Worm (Caenorhabditis elegans): Measurements from ENCODE around the gene B0034.2.
A peak's percentile ranks its signal among the peaks of the same experiment; 100 is the strongest.

The B0034.2 gene

ce11 chrII:5913897-5914296 is 30.3 kb downstream of the B0034.2 start:
- TF ChIP-seq F13H6.1 (tag; optimal IDR thresholded peaks at IDR 0.05): no peak
- TF ChIP-seq aly-2 (tag; optimal IDR thresholded peaks at IDR 0.05): no peak
- no peak for TF ChIP-seq skn-1 (tag; optimal IDR thresholded peaks at IDR 0.05)
- TF ChIP-seq lin-39 (tag; optimal IDR thresholded peaks at IDR 0.05): no peak
- TF ChIP-seq egl-27 (tag; optimal IDR thresholded peaks at IDR 0.05): no peak
- TF ChIP-seq gmeb-1 (tag; optimal IDR thresholded peaks at IDR 0.05): peak; percentile 16
- no peak for TF ChIP-seq mbf-1 (tag; optimal IDR thresholded peaks at IDR 0.05)
- TF ChIP-seq ztf-4 (tag; optimal IDR thresholded peaks at IDR 0.05): no peak
- no peak for TF ChIP-seq zag-1 (tag; optimal IDR thresholded peaks at IDR 0.05)
- TF ChIP-seq nhr-10 (tag; optimal IDR thresholded peaks at IDR 0.05): no peak
- peak; percentile 50 for TF ChIP-seq fos-1 (tag; optimal IDR thresholded peaks at IDR 0.05)
- TF ChIP-seq crh-2 (tag; optimal IDR thresholded peaks at IDR 0.05): peak; percentile 9
- TF ChIP-seq peb-1 (tag; optimal IDR thresholded peaks at IDR 0.05): no peak
- no peak for TF ChIP-seq elt-1 (tag; optimal IDR thresholded peaks at IDR 0.05)
- no peak for TF ChIP-seq mdl-1 (tag; optimal IDR thresholded peaks at IDR 0.05)

ce11 chrII:5911939-5912523 is 32.1 kb downstream of the B0034.2 start:
- TF ChIP-seq unc-39 (tag; optimal IDR thresholded peaks at IDR 0.05) (no peak), crh-2 (tag; optimal IDR thresholded peaks at IDR 0.05) (peak; percentile 68), lin-11 (tag; optimal IDR thresholded peaks at IDR 0.05) (no peak), sma-3 (GFP tag; optimal IDR thresholded peaks at IDR 0.05) (peak; percentile 9), nhr-129 (tag; optimal IDR thresholded peaks at IDR 0.05) (peak; percentile 40), dmd-4 (tag; optimal IDR thresholded peaks at IDR 0.05) (no peak), fos-1 (tag; optimal IDR thresholded peaks at IDR 0.05) (peak; percentile 98), sma-9 (GFP tag; optimal IDR thresholded peaks at IDR 0.05) (peak; percentile 49), sma-9 (tag; optimal IDR thresholded peaks at IDR 0.05) (no peak), F13H6.1 (tag; optimal IDR thresholded peaks at IDR 0.05) (peak; percentile 14)

ce11 chrII:5911274-5911673 is 32.9 kb downstream of the B0034.2 start, which contains the start of gene cgt-3:
Gene cgt-3 (plus strand): TSS chrII:5911324.
- TF ChIP-seq lsy-2 (tag; optimal IDR thresholded peaks at IDR 0.05): no peak
- no peak for TF ChIP-seq nhr-23 (tag; optimal IDR thresholded peaks at IDR 0.05)
- TF ChIP-seq nhr-77 (tag; optimal IDR thresholded peaks at IDR 0.05): no peak
- peak; percentile 53 for TF ChIP-seq fos-1 (tag; optimal IDR thresholded peaks at IDR 0.05)
- no peak for TF ChIP-seq mab-5 (tag; optimal IDR thresholded peaks at IDR 0.05)
- TF ChIP-seq ztf-11 (tag; optimal IDR thresholded peaks at IDR 0.05): no peak
- no peak for TF ChIP-seq nhr-12 (tag; optimal IDR thresholded peaks at IDR 0.05)
- TF ChIP-seq gmeb-1 (tag; optimal IDR thresholded peaks at IDR 0.05): no peak
- no peak for TF ChIP-seq nhr-129 (tag; optimal IDR thresholded peaks at IDR 0.05)
- TF ChIP-seq lin-13 (GFP tag; optimal IDR thresholded peaks at IDR 0.05): peak; percentile 13

- TF ChIP-seq fos-1 (tag; optimal IDR thresholded peaks at IDR 0.05) (peak; percentile 87), lsy-2 (tag; optimal IDR thresholded peaks at IDR 0.05) (peak in 1 of 2 experiments; percentile 53), unc-62 (GFP tag; optimal IDR thresholded peaks at IDR 0.05) (no peak), crh-2 (tag; optimal IDR thresholded peaks at IDR 0.05) (peak; percentile 27), nhr-129 (tag; optimal IDR thresholded peaks at IDR 0.05) (peak; percentile 57), unc-55 (GFP tag; optimal IDR thresholded peaks at IDR 0.05) (peak; percentile 57), mbf-1 (tag; optimal IDR thresholded peaks at IDR 0.05) (no peak), C34F6.9 (tag; optimal IDR thresholded peaks at IDR 0.05) (peak; percentile 54)
Observed at ce11 chrII:5907482-5907881, 36.7 kb downstream of the B0034.2 start, which contains the start of gene vps-35. Gene vps-35 (plus strand): TSS chrII:5907816.

- TF ChIP-seq egl-27 (tag; optimal IDR thresholded peaks at IDR 0.05) (no peak), gmeb-1 (tag; optimal IDR thresholded peaks at IDR 0.05) (no peak), sma-9 (GFP tag; optimal IDR thresholded peaks at IDR 0.05) (no peak), sma-9 (tag; optimal IDR thresholded peaks at IDR 0.05) (no peak), alr-1 (tag; optimal IDR thresholded peaks at IDR 0.05) (no peak), unc-62 (GFP tag; optimal IDR thresholded peaks at IDR 0.05) (no peak), nhr-21 (tag; optimal IDR thresholded peaks at IDR 0.05) (no peak), lin-39 (tag; optimal IDR thresholded peaks at IDR 0.05) (no peak), elt-3 (tag; optimal IDR thresholded peaks at IDR 0.05) (no peak), nhr-6 (tag; optimal IDR thresholded peaks at IDR 0.05) (no peak)
Observed at ce11 chrII:5906274-5906673, 37.9 kb downstream of the B0034.2 start, which contains the start of gene F59G1.8. Gene F59G1.8 (plus strand): TSS chrII:5906566.

Data from whole organism, L2 larva.